Fruit fly (Drosophila melanogaster) ovary, adult (tissue): ENCODE data around the gene Tektin-C.

Experiments used
- CG17801 ChIP-seq: fragments of 200-800 bp; optimal IDR thresholded peaks from 2 replicates; lab custom pipeline; 2019; ENCODE audit warnings: missing biosample characterization, mild to moderate bottlenecking, missing genetic modification characterization, moderate library complexity; ENCODE audit not compliant: partially characterized antibody

Tektin-C gene

dm6 chr3L:5796493-5796998 lies at the start of gene Tektin-C:
Gene Tektin-C, minus strand, starts transcription at chr3L:5796543.
- no peak for TF ChIP-seq CG17801 (GFP tag; lab: Kevin White, UChicago)

- peak; percentile 9 for TF ChIP-seq CG17801 (GFP tag; lab: Kevin White, UChicago)
Observed at dm6 chr3L:5845466-5845865, 49.1 kb upstream of the Tektin-C start, which contains the start of gene vn. Gene vn, minus strand, starts transcription at chr3L:5845664.

- TF ChIP-seq CG17801 (GFP tag; lab: Kevin White, UChicago) = no peak
Observed at dm6 chr3L:5843895-5844576, 47.7 kb upstream of the Tektin-C start.

DNA sequence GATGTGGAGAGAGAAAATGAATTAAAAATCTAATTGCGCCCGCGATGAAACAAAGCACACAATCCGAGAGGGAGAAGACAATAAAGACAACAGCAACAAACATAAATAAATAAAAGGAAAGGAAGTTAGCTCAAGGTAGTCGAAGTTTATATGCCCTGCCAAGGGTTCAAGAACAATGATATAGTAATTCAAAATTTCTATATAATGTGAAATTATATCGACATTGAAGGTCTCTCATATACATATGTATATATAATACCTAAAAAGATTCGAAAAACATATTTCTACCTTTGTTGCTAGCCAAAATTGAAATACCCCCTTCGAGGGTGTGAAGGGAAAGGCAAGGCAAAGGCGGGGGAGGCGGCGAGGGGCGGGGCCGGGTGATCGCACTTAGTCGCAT lies 44.5 kb upstream of the Tektin-C start:
- no peak for TF ChIP-seq CG17801 (GFP tag; lab: Kevin White, UChicago)

dm6 chr3L:5838880-5839279 lies 42.5 kb upstream of the Tektin-C start:
- TF ChIP-seq CG17801 (GFP tag; lab: Kevin White, UChicago) = no peak

dm6 chr3L:5838295-5838694 lies 42.0 kb upstream of the Tektin-C start:
- TF ChIP-seq CG17801 (GFP tag; lab: Kevin White, UChicago) = no peak

DNA sequence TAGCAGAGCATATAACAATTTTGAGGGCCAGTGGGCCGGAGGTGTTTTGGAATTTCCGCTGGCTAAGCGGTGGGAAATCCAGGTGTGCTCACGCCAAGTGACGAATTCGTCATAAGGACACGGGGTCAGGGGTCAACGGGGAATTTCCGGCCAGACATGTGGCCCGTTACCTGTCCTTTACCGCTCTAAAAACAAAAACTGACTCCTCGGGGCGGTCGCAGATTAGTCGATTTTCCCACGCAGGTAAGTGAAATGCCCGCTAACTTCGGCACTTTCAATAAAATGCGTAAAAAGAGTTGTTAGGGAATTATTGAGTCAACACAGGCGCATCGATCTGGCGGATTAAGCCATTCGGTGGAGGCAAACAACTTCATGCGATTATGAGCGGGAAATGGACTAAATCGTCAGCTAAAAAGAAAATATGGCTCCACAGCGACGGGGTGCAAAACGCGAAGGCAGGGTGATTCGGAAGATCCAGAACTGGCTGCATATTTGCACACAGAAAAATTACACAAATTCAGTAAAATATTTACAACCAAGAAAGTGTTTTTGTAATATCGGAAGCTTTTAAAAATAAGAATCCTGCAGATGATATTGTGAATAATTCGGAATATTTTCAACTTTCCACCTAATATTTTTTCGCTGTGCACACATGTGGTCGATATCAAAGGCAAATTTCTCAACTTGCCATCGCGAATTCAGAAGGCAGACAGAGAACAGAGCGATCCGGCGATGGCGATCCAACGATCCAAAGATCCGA lies 39.7 kb upstream of the Tektin-C start:
- TF ChIP-seq CG17801 (GFP tag; lab: Kevin White, UChicago) = no peak

DNA sequence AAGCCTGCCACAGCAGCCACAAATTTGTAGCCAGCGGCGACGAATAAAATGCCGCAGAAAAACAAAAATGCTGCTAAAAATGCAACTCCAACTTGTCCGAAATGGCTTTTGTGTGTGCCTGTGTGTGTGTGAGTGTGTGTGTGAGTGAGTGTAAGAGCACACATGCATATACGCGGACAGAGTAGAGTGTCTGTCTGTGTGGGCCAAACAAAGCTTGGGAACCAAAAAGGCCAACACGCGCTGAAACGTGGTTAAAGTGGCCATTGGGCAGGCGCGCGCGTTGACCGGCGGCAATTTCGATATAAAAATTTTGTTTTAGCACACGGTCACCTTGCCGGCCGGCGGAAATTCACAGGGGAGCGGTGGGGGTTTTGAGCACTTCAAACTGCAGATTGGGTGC lies 39.1 kb upstream of the Tektin-C start:
- no peak for TF ChIP-seq CG17801 (GFP tag; lab: Kevin White, UChicago)

DNA sequence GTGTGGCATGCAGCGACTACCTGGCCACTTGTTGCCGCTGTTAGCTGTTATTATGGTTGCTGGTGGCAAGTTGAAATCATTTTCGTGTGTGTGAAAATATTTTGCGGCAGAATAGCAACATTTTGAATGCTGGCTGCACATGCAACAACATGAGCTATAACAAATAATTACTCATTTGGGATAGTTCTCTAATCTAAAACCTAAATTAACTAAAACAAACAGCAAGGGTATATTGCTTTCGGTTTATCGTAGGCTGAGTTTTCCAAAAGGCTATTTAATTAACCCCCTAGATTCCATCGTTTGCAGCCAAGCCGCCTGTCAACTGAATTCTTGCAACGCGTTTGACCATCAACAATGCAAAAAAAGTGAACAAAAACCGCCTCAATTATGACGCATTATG lies 38.5 kb upstream of the Tektin-C start:
- no peak for TF ChIP-seq CG17801 (GFP tag; lab: Kevin White, UChicago)

- no peak for TF ChIP-seq CG17801 (GFP tag; lab: Kevin White, UChicago)
Observed at dm6 chr3L:5834245-5834644, 37.9 kb upstream of the Tektin-C start.

DNA sequence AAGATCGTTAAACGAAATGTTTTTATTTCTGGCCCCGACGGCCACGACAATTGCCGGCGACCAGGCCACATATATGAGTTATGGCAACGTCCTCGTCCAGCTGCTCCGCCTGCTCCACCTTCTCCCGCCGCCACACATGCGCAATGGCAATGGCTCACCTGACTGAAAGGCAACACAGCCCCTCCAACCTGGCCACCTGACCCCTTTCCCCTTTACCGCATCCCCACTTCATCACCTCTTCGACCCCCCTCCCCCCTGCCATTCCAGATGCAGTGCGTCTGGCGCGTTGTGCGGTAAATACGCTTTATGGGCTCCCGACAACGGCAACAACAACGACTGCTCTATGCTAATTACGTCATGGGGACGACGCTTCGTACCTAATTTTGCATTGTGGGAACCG lies 37.4 kb upstream of the Tektin-C start:
- no peak for TF ChIP-seq CG17801 (GFP tag; lab: Kevin White, UChicago)

DNA sequence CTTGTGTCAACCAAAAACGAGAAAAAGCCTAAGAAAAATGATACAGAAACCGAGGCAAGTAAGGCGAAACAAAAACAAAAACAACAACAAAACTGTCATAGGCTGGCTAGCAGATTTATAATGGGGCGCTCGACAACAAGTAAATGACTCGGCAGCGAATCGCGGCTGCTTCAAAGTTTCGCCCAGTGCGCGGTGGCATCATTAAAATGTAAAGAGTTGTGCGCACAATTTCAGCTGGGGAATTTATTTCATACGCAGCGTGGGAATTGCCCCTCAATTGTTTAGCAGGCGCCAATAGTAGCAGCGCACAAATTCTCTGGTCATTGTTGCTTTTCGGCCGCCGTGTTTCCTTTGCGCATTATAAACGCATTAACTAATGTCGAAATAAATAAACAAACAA lies 35.5 kb upstream of the Tektin-C start:
- TF ChIP-seq CG17801 (GFP tag; lab: Kevin White, UChicago) = no peak

dm6 chr3L:5830649-5831048 lies 34.3 kb upstream of the Tektin-C start:
- TF ChIP-seq CG17801 (GFP tag; lab: Kevin White, UChicago) = no peak

dm6 chr3L:5828684-5829083 lies 32.3 kb upstream of the Tektin-C start:
- no peak for TF ChIP-seq CG17801 (GFP tag; lab: Kevin White, UChicago)

dm6 chr3L:5828275-5828674 lies 31.9 kb upstream of the Tektin-C start:
- no peak for TF ChIP-seq CG17801 (GFP tag; lab: Kevin White, UChicago)

dm6 chr3L:5825483-5825882 lies 29.1 kb upstream of the Tektin-C start:
- TF ChIP-seq CG17801 (GFP tag; lab: Kevin White, UChicago) = no peak
